Fruit fly (Drosophila melanogaster): ENCODE measurements around the gene RpS3A.
A peak's percentile ranks its signal among the peaks of the same experiment; 100 is the strongest.

Gene RpS3A

DNA sequence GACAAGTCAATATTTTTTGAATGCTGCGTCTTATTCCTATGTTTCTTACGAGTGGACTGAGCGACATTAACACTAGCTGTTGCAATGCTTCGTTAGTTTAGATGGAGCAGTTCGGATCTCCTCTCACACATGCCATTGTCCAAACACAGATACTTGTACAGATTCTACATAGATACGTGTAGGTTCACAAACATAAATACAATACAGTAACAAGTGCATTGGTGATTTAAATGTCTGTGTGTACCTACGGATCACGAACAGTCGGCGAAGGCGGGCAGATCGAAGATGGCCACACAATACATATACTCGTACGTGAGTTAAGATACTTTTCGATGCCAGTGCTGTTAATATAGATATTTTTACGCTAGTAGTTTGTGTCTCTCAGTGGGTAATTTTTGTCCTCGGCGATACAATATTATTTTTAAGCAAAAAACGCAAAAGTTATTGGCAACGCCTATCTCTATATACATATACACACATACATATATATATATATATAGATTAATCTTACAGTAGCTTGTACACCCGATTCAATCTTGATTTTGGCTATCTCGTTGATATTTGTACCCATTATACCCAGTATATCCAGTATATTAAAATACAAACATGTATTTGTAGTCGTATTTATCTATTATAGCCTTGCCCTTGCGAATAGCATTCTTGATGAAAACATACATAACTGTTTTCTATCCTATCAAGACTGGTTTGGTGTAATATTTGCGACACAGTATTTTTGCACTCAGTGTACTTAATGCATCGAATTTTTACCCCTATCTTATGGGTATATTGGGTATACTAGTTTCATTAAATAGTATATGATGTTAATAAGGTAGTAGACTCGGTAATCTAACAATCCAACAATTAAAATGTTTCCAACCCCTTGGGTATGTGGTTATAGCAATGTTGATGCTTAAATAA is 10.5 kb downstream of the RpS3A start, which contains the start of gene ci (continued):
- TF ChIP-seq CG16815 (GFP tag; optimal IDR thresholded peaks at IDR 0.05) (no peak), Nf-YA (GFP tag; IDR thresholded peaks at IDR 0.05) (no peak), Atf6 (GFP tag; IDR thresholded peaks at IDR 0.05) (no peak), D19A (tag; optimal IDR thresholded peaks at IDR 0.05) (peak; percentile 27), btn (GFP tag; optimal IDR thresholded peaks at IDR 0.05) (no peak), CG18599 (GFP tag; optimal IDR thresholded peaks at IDR 0.05) (no peak), CG10565 (GFP tag; optimal IDR thresholded peaks at IDR 0.05) (no peak), CG16863 (GFP tag; optimal IDR thresholded peaks at IDR 0.05) (no peak), sisA (GFP tag; IDR thresholded peaks at IDR 0.05) (no peak), tin (GFP tag; optimal IDR thresholded peaks at IDR 0.05) (no peak), MTF-1 (GFP tag; optimal IDR thresholded peaks at IDR 0.05; ENCODE audit: borderline replicate concordance) (peak; percentile 48), hkb (optimal IDR thresholded peaks at IDR 0.05) (no peak), hkb (GFP tag; IDR thresholded peaks at IDR 0.05) (peak; percentile 50; the same call in 1 of the 2 replicates), Rfx (GFP tag; IDR thresholded peaks at IDR 0.05) (no peak; the same call in 1 of the 2 replicates), Gsc (GFP tag; IDR thresholded peaks at IDR 0.05) (no peak), HLH3B (GFP tag; IDR thresholded peaks at IDR 0.05) (no peak), CG17829 (tag; optimal IDR thresholded peaks at IDR 0.05) (peak; percentile 41), CG8359 (GFP tag; optimal IDR thresholded peaks at IDR 0.05; ENCODE audit: borderline replicate concordance) (no peak), CG8089 (GFP tag; optimal IDR thresholded peaks at IDR 0.05) (no peak), CG11093 (GFP tag; IDR thresholded peaks at IDR 0.05) (no peak), NK7.1 (GFP tag; optimal IDR thresholded peaks at IDR 0.05) (no peak), psq (GFP tag; optimal IDR thresholded peaks at IDR 0.05) (no peak), Scr (GFP tag; IDR thresholded peaks at IDR 0.05; ENCODE audit: partially characterized antibody) (peak; percentile 36), CG6813 (GFP tag; optimal IDR thresholded peaks at IDR 0.05) (no peak), CG2712 (tag; optimal IDR thresholded peaks at IDR 0.05) (peak; percentile 16), CG11504 (tag; optimal IDR thresholded peaks at IDR 0.05) (no peak), Ets97D (GFP tag; optimal IDR thresholded peaks at IDR 0.05) (no peak), CG9876 (GFP tag; optimal IDR thresholded peaks at IDR 0.05) (no peak), ssp (GFP tag; IDR thresholded peaks at IDR 0.05) (no peak), CG2129 (GFP tag; IDR thresholded peaks at IDR 0.05; ENCODE audit: partially characterized antibody) (no peak), Hsf (GFP tag; optimal IDR thresholded peaks at IDR 0.05) (no peak), zen2 (GFP tag; IDR thresholded peaks at IDR 0.05; ENCODE audit: partially characterized antibody) (no peak), Spps (tag; optimal IDR thresholded peaks at IDR 0.05) (no peak), CkIIα-i1 (GFP tag; IDR thresholded peaks at IDR 0.05) (no peak), Sin3A (optimal IDR thresholded peaks at IDR 0.05) (no peak), CG11085 (GFP tag; IDR thresholded peaks at IDR 0.05) (no peak), crp (GFP tag; optimal IDR thresholded peaks at IDR 0.05) (no peak), bsh (GFP tag; optimal IDR thresholded peaks at IDR 0.05) (peak; percentile 12 to 33), CG4854 (GFP tag; optimal IDR thresholded peaks at IDR 0.05) (no peak), Awh (GFP tag; IDR thresholded peaks at IDR 0.05) (no peak), CG15696 (tag; optimal IDR thresholded peaks at IDR 0.05) (peak; percentile 53), slp2 (GFP tag; optimal IDR thresholded peaks at IDR 0.05) (no peak), pita (GFP tag; optimal IDR thresholded peaks at IDR 0.05) (no peak), tna (GFP tag; IDR thresholded peaks at IDR 0.05; ENCODE audit: partially characterized antibody) (no peak; the same call in 1 of the 2 replicates), CG7928 (GFP tag; optimal IDR thresholded peaks at IDR 0.05) (no peak), seq (GFP tag; IDR thresholded peaks at IDR 0.05) (no peak), CG18262 (tag; optimal IDR thresholded peaks at IDR 0.05) (no peak), bab2 (GFP tag; optimal IDR thresholded peaks at IDR 0.05) (no peak), Optix (GFP tag; IDR thresholded peaks at IDR 0.05) (no peak)

Measured in whole organism, embryonic.